Fruit fly (Drosophila melanogaster): Measurements from ENCODE around the gene CG2233.

The CG2233 gene

dm6 chrX:8080174-8080573 is 42.9 kb upstream of the CG2233 start (continued):
- TF ChIP-seq CG6854 (GFP tag; optimal IDR thresholded peaks at IDR 0.05) (no peak), gcm (GFP tag; optimal IDR thresholded peaks at IDR 0.05) (no peak), sug (tag; optimal IDR thresholded peaks at IDR 0.05) (no peak), lmd (GFP tag; IDR thresholded peaks at IDR 0.05) (peak; percentile 27; the same call in 1 of the 2 replicates), Med (GFP tag) (peak; percentile 56), CG12942 (GFP tag; optimal IDR thresholded peaks at IDR 0.05) (no peak), CG14014 (GFP tag; IDR thresholded peaks at IDR 0.05) (peak; percentile 18; the same call in 1 of the 2 replicates), hb (GFP tag; IDR thresholded peaks at IDR 0.05; ENCODE audit: partially characterized antibody) (no peak), CG7987 (GFP tag; optimal IDR thresholded peaks at IDR 0.05) (no peak), tgo (GFP tag; IDR thresholded peaks at IDR 0.05) (no peak), inv (GFP tag; IDR thresholded peaks at IDR 0.05; ENCODE audit: partially characterized antibody) (no peak)

dm6 chrX:8075300-8075927 is 38.1 kb upstream of the CG2233 start, which contains the start of the genes Upf2 and CG1571:
Gene Upf2 (minus strand): TSS chrX:8075466.
Gene CG1571 (plus strand): TSS chrX:8075877.
- TF ChIP-seq CG10267 (tag; optimal IDR thresholded peaks at IDR 0.05) (peak; percentile 59), HmgZ (tag; optimal IDR thresholded peaks at IDR 0.05) (peak; percentile 40), stc (GFP tag; IDR thresholded peaks at IDR 0.05) (no peak), CG34422 (GFP tag; IDR thresholded peaks at IDR 0.05) (peak; percentile 29; the same call in 1 of the 3 replicates), wdn (GFP tag; IDR thresholded peaks at IDR 0.05) (no peak), Hsf (GFP tag; optimal IDR thresholded peaks at IDR 0.05) (peak; percentile 26), stwl (tag; optimal IDR thresholded peaks at IDR 0.05) (peak; percentile 90), Dll (GFP tag; IDR thresholded peaks at IDR 0.05; ENCODE audit: partially characterized antibody) (peak; percentile 68; the same call in 2 of the 4 replicates), MBD-R2 (GFP tag; IDR thresholded peaks at IDR 0.05) (peak; percentile 83), chm (GFP tag; IDR thresholded peaks at IDR 0.05) (no peak), CG17186 (GFP tag; optimal IDR thresholded peaks at IDR 0.05) (peak; percentile 3), CG15514 (GFP tag; optimal IDR thresholded peaks at IDR 0.05) (peak; percentile 82), CG7357 (GFP tag; IDR thresholded peaks at IDR 0.05) (peak; percentile 60; the same call in 2 of the 3 replicates), inv (GFP tag; IDR thresholded peaks at IDR 0.05; ENCODE audit: partially characterized antibody) (peak; percentile 54; the same call in 1 of the 2 replicates), Bgb (GFP tag; IDR thresholded peaks at IDR 0.05; ENCODE audit: partially characterized antibody) (peak; percentile 82), nerfin-2 (GFP tag; IDR thresholded peaks at IDR 0.05; ENCODE audit: partially characterized antibody) (peak; percentile 68), dm (GFP tag; optimal IDR thresholded peaks at IDR 0.05) (peak; percentile 73), trem (tag; optimal IDR thresholded peaks at IDR 0.05) (peak; percentile 52), CG34224 (GFP tag; IDR thresholded peaks at IDR 0.05; ENCODE audit: partially characterized antibody) (peak; percentile 74), Doc3 (GFP tag; IDR thresholded peaks at IDR 0.05; ENCODE audit: partially characterized antibody) (0 out of 3 replicates have a peak, but pooled peaks have one; percentile 33), CG10979 (tag; optimal IDR thresholded peaks at IDR 0.05) (peak; percentile 8), Pdp1 (GFP tag; optimal IDR thresholded peaks at IDR 0.05) (peak in 1 of 2 experiments; percentile 43), CG14860 (GFP tag; IDR thresholded peaks at IDR 0.05; ENCODE audit: partially characterized antibody) (peak; percentile 68), HLH4C (GFP tag; IDR thresholded peaks at IDR 0.05; ENCODE audit: partially characterized antibody) (peak; percentile 79), chinmo (GFP tag; IDR thresholded peaks at IDR 0.05; ENCODE audit: partially characterized antibody) (0 out of 4 replicates have a peak, but pooled peaks have one; percentile 19), HLH54F (GFP tag; optimal IDR thresholded peaks at IDR 0.05) (no peak), Scr (GFP tag; IDR thresholded peaks at IDR 0.05; ENCODE audit: partially characterized antibody) (peak; percentile 66), gfzf (GFP tag; optimal IDR thresholded peaks at IDR 0.05) (peak; percentile 85), Myb (GFP tag; optimal IDR thresholded peaks at IDR 0.05) (peak; percentile 97), sens (GFP tag) (peak; percentile 76), cad (GFP tag; optimal IDR thresholded peaks at IDR 0.05) (no peak), Eip74EF (GFP tag; optimal IDR thresholded peaks at IDR 0.05) (no peak), CG12659 (GFP tag; optimal IDR thresholded peaks at IDR 0.05) (peak; percentile 66), jumu (GFP tag; optimal IDR thresholded peaks at IDR 0.05) (no peak), CG8290 (GFP tag; optimal IDR thresholded peaks at IDR 0.05) (peak; percentile 0), CG8290 (tag; optimal IDR thresholded peaks at IDR 0.05) (no peak), CG17829 (tag; optimal IDR thresholded peaks at IDR 0.05) (peak; percentile 27)

All from whole organism, embryonic.